Worm (Caenorhabditis elegans) whole organism, L3 larva: ENCODE measurements around the gene ssl-1.

Experiments used
- R02D3.7 ChIP-seq: fragments of 150-350 bp; optimal IDR thresholded peaks from 2 replicates; lab custom pipeline; 2014; ENCODE audit warnings: missing biosample characterization, missing genetic modification characterization
- ZK546.5 ChIP-seq: sonication (generic microtip); optimal IDR thresholded peaks from 2 replicates; lab custom pipeline; 2017; ENCODE audit warnings: missing biosample characterization, missing genetic modification characterization
- aly-2 ChIP-seq: fragments of 150-350 bp; optimal IDR thresholded peaks from 2 replicates; lab custom pipeline; 2014; ENCODE audit warnings: missing biosample characterization, missing genetic modification characterization
- ama-1 ChIP-seq: fragments of 150-350 bp; optimal IDR thresholded peaks from 2 replicates; lab custom pipeline; 2018
- ceh-16 ChIP-seq: sonication (generic microtip); optimal IDR thresholded peaks from 2 replicates; lab custom pipeline; 2017; ENCODE audit warnings: missing biosample characterization, missing genetic modification characterization
- ceh-28 ChIP-seq: fragments of 150-350 bp; optimal IDR thresholded peaks from 2 replicates; lab custom pipeline; 2014; ENCODE audit warnings: missing biosample characterization, missing genetic modification reagents, missing genetic modification characterization
- ceh-82 ChIP-seq: fragments of 150-350 bp; optimal IDR thresholded peaks from 2 replicates; lab custom pipeline; 2014; ENCODE audit warnings: missing biosample characterization, missing genetic modification characterization
- ceh-9 ChIP-seq: sonication (generic microtip); optimal IDR thresholded peaks from 2 replicates; lab custom pipeline; 2018; ENCODE audit warnings: missing biosample characterization, missing genetic modification characterization
- daf-12 ChIP-seq: fragments of 150-350 bp; optimal IDR thresholded peaks from 2 replicates; lab custom pipeline; 2014; ENCODE audit warnings: missing biosample characterization, missing genetic modification reagents, missing genetic modification characterization
- egl-5 ChIP-seq: fragments of 150-350 bp; optimal IDR thresholded peaks from 2 replicates; lab custom pipeline; 2017; ENCODE audit warnings: missing biosample characterization, missing genetic modification reagents, missing genetic modification characterization, inconsistent platforms
- elt-2 ChIP-seq: sonication (generic microtip); optimal IDR thresholded peaks from 2 replicates; lab custom pipeline; 2016; ENCODE audit warnings: missing genetic modification reagents, mild to moderate bottlenecking, missing genetic modification characterization, missing compliant biosample characterization
- elt-3 ChIP-seq, 3 experiments: fragments of 150-350 bp in 1 of 3; sonication (generic microtip) in 2 of 3; optimal IDR thresholded peaks; 2 replicates in 2 of 3; 4 replicates in 1 of 3; lab custom pipeline; 2014 to 2017; ENCODE audit warnings: missing biosample characterization in 3 of 3, missing genetic modification characterization in 3 of 3
- eor-1 ChIP-seq, 2 experiments: fragments of 150-350 bp; optimal IDR thresholded peaks; 2 replicates each; lab custom pipeline; 2014 to 2018; ENCODE audit warnings: missing biosample characterization in 2 of 2, missing genetic modification characterization in 2 of 2
- fkh-10 ChIP-seq: sonication (generic microtip); optimal IDR thresholded peaks from 2 replicates; lab custom pipeline; 2017; ENCODE audit warnings: missing biosample characterization, missing genetic modification reagents, missing genetic modification characterization
- fkh-2 ChIP-seq: fragments of 150-350 bp; optimal IDR thresholded peaks from 2 replicates; lab custom pipeline; 2014; ENCODE audit warnings: missing biosample characterization, missing genetic modification reagents, missing genetic modification characterization
- fos-1 ChIP-seq: fragments of 150-350 bp; optimal IDR thresholded peaks from 2 replicates; lab custom pipeline; 2014; ENCODE audit warnings: missing biosample characterization, missing genetic modification characterization
- hmg-11 ChIP-seq: sonication (generic microtip); optimal IDR thresholded peaks from 2 replicates; lab custom pipeline; 2016; ENCODE audit warnings: missing genetic modification characterization, missing compliant biosample characterization
- lin-15B ChIP-seq: fragments of 150-350 bp; optimal IDR thresholded peaks from 2 replicates; lab custom pipeline; 2014; ENCODE audit warnings: missing biosample characterization, missing genetic modification characterization
- lin-39 ChIP-seq: fragments of 150-350 bp; optimal IDR thresholded peaks from 2 replicates; lab custom pipeline; 2018; ENCODE audit warnings: missing biosample characterization, missing genetic modification reagents, missing genetic modification characterization
- lsy-12 ChIP-seq: sonication (generic microtip); optimal IDR thresholded peaks from 2 replicates; lab custom pipeline; 2016; ENCODE audit warnings: mild to moderate bottlenecking, missing genetic modification characterization, missing compliant biosample characterization
- mml-1 ChIP-seq: fragments of 150-350 bp; sonication (generic microtip); optimal IDR thresholded peaks from 3 replicates; lab custom pipeline; 2014; ENCODE audit warnings: missing biosample characterization, missing genetic modification characterization
- nfya-1 ChIP-seq: sonication (generic microtip); optimal IDR thresholded peaks from 2 replicates; lab custom pipeline; 2017; ENCODE audit warnings: missing genetic modification characterization, mild to moderate bottlenecking, missing compliant biosample characterization, antibody characterized with exemption, moderate library complexity; ENCODE audit not compliant: insufficient read depth
- nhr-12 ChIP-seq: fragments of 150-350 bp; optimal IDR thresholded peaks from 2 replicates; lab custom pipeline; 2014; ENCODE audit warnings: missing biosample characterization, missing genetic modification characterization
- nhr-23 ChIP-seq: fragments of 150-350 bp; optimal IDR thresholded peaks from 2 replicates; lab custom pipeline; 2014; ENCODE audit warnings: missing biosample characterization, missing genetic modification reagents, missing genetic modification characterization
- nhr-237 ChIP-seq: fragments of 150-350 bp; optimal IDR thresholded peaks from 2 replicates; lab custom pipeline; 2014; ENCODE audit warnings: missing biosample characterization, missing genetic modification characterization
- nhr-28 ChIP-seq: fragments of 150-350 bp; optimal IDR thresholded peaks from 2 replicates; lab custom pipeline; 2014; ENCODE audit warnings: missing biosample characterization, missing genetic modification characterization
- nhr-77 ChIP-seq: fragments of 150-350 bp; optimal IDR thresholded peaks from 2 replicates; lab custom pipeline; 2014; ENCODE audit warnings: missing biosample characterization, missing genetic modification characterization
- pqm-1 ChIP-seq: fragments of 150-350 bp; optimal IDR thresholded peaks from 2 replicates; lab custom pipeline; 2017; ENCODE audit warnings: missing biosample characterization, missing genetic modification characterization, inconsistent platforms
- tbx-2 ChIP-seq: sonication (generic microtip); optimal IDR thresholded peaks from 2 replicates; lab custom pipeline; 2016; ENCODE audit warnings: mild to moderate bottlenecking, missing genetic modification characterization, missing compliant biosample characterization
- unc-62 ChIP-seq: fragments of 150-350 bp; sonication (generic microtip); optimal IDR thresholded peaks from 4 replicates; lab custom pipeline; 2014; ENCODE audit warnings: missing biosample characterization, missing genetic modification reagents, missing genetic modification characterization
- zag-1 ChIP-seq: fragments of 150-350 bp; optimal IDR thresholded peaks from 2 replicates; lab custom pipeline; 2014; ENCODE audit warnings: missing biosample characterization, missing genetic modification characterization
- ztf-4 ChIP-seq: fragments of 150-350 bp; optimal IDR thresholded peaks from 2 replicates; lab custom pipeline; 2014; ENCODE audit warnings: missing biosample characterization, missing genetic modification characterization

Gene ssl-1

DNA sequence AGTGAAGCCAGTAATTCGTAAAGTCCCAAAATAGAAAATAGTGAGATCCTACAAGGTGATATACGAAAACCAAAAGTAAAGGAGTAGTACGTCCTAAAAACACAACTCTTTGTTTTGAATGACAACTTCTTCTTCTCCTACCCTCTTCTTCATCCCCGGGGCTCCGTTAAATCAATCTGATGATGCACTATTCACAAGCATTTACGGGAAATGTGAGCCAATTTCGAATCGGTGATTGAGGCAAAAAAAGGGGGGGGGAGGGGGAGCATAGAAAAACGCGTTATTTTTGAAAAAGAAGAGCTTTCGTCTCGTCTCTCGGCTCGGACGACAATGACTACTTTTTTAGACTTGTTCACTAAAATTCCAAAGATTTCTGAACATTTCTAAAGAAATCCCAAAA lies 69.5 kb downstream of the ssl-1 start:
- TF ChIP-seq eor-1 (tag; optimal IDR thresholded peaks at IDR 0.05; lab: Kevin White, UChicago) (no peak), lsy-12 (tag; lab: Kevin White, UChicago) (no peak), fkh-10 (peak; percentile 57)

DNA sequence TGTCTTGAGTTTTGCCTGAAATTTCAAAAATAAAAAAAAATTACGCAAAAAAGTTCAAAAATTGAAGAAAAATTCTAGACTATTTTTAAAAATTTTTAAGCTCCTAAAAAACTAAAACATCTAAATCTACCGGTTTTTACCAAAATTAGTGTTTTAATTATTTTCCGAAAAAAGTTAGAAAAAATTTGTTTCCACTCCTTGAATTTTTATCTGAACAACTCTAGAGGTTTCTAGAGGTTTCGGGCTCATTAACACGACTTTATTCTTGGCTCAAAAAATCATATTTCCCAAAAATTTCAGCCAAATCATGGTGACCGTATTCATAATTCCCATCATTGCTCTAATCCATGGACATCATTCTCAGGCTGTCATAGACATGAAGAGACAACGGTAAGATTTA lies 70.5 kb downstream of the ssl-1 start, which contains the start of gene lgc-37:
Gene lgc-37 (plus strand): TSS at position 301 of the 400 bp plus-strand sequence.
- TF ChIP-seq daf-12 (tag; lab: Kevin White, UChicago) (no peak), ceh-82 (tag; lab: Kevin White, UChicago) (no peak), nhr-77 (no peak), fkh-2 (tag; lab: Kevin White, UChicago) (no peak), fkh-10 (no peak), elt-3 (tag; optimal IDR thresholded peaks at IDR 0.05; lab: Kevin White, UChicago) (no peak), R02D3.7 (tag; lab: Kevin White, UChicago) (no peak), lsy-12 (tag; lab: Kevin White, UChicago) (no peak), aly-2 (tag; lab: Kevin White, UChicago) (no peak), ZK546.5 (tag; lab: Kevin White, UChicago) (no peak), elt-2 (tag; lab: Kevin White, UChicago) (no peak), ceh-28 (tag; lab: Kevin White, UChicago) (no peak), fos-1 (no peak), egl-5 (tag; lab: Kevin White, UChicago) (no peak), ztf-4 (no peak), zag-1 (no peak), ceh-9 (tag; lab: Kevin White, UChicago) (no peak), ama-1 (lab: Kevin White, UChicago) (no peak)

ce11 chrIII:12785427-12785826 lies 71.1 kb downstream of the ssl-1 start:
- TF ChIP-seq nfya-1 (tag; lab: Kevin White, UChicago) (peak; percentile 55), nhr-12 (no peak)

ce11 chrIII:12788239-12788638 lies 73.9 kb downstream of the ssl-1 start:
- TF ChIP-seq tbx-2 (tag; lab: Kevin White, UChicago): no peak
- no peak for TF ChIP-seq nhr-237 (tag; lab: Kevin White, UChicago)
- TF ChIP-seq nfya-1 (tag; lab: Kevin White, UChicago): no peak
- TF ChIP-seq ceh-16 (tag; lab: Kevin White, UChicago): no peak
- TF ChIP-seq ama-1 (lab: Kevin White, UChicago): no peak
- no peak for TF ChIP-seq nhr-12
- TF ChIP-seq R02D3.7 (tag; lab: Kevin White, UChicago): no peak
- TF ChIP-seq nhr-28: no peak
- no peak for TF ChIP-seq unc-62 (GFP tag; lab: Kevin White, UChicago)
- TF ChIP-seq fkh-2 (tag; lab: Kevin White, UChicago): no peak
- TF ChIP-seq nhr-23: no peak
- no peak for TF ChIP-seq hmg-11 (tag; lab: Kevin White, UChicago)
- no peak for TF ChIP-seq lin-39
- TF ChIP-seq ZK546.5 (tag; lab: Kevin White, UChicago): no peak
- no peak for TF ChIP-seq lin-15B (tag; lab: Kevin White, UChicago)
- TF ChIP-seq aly-2 (tag; lab: Kevin White, UChicago): no peak

DNA sequence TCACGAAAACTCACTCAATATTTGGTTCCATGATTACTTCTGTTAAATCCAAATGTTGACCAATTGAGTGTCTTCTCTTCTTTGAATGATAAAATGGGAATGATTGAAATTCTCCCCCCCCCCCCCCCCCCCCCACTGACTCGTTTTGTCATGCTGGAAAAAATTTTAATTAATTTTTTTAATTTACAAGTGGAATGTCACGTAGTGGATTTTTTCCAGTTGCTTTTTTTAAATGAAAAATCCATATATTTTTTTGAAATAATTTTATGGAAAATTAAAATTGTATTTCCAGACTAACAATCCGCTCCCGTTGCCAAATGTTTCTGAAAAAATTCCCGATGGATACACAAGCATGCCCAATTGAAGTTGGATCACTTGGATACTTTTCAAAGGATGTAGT lies 75.1 kb downstream of the ssl-1 start, which contains the start of gene BE10.1:
Gene BE10.1 (minus strand): TSS at position 101 of the 400 bp plus-strand sequence.
- TF ChIP-seq mml-1 (tag; lab: Kevin White, UChicago) (no peak), lin-39 (no peak), nhr-77 (no peak), ceh-28 (tag; lab: Kevin White, UChicago) (no peak), nhr-23 (no peak), pqm-1 (tag; lab: Kevin White, UChicago) (no peak)
- TF ChIP-seq, all 47 proteins: peak for 0

- TF ChIP-seq ceh-28 (tag; lab: Kevin White, UChicago) (peak; percentile 93), nfya-1 (tag; lab: Kevin White, UChicago) (no peak), tbx-2 (tag; lab: Kevin White, UChicago) (no peak)
- TF ChIP-seq, all 47 proteins: peak for 1
Observed at ce11 chrIII:12794200-12794599, 79.8 kb downstream of the ssl-1 start.
